Worm (Caenorhabditis elegans): Measurements from ENCODE around the gene C06A1.7.

ce11 chrII:10592452-10592851, 27.8 kb downstream of the C06A1.7 start, which contains the start of gene crn-5:
- no peak for TF ChIP-seq hnd-1 (tag; optimal IDR thresholded peaks at IDR 0.05)
- TF ChIP-seq ama-1 (optimal IDR thresholded peaks at IDR 0.05): no peak
- TF ChIP-seq ceh-36 (tag; optimal IDR thresholded peaks at IDR 0.05): no peak

All from whole organism, early embryonic.